Fruit fly (Drosophila melanogaster): ENCODE data around the gene CG17328.

The CG17328 gene

DNA sequence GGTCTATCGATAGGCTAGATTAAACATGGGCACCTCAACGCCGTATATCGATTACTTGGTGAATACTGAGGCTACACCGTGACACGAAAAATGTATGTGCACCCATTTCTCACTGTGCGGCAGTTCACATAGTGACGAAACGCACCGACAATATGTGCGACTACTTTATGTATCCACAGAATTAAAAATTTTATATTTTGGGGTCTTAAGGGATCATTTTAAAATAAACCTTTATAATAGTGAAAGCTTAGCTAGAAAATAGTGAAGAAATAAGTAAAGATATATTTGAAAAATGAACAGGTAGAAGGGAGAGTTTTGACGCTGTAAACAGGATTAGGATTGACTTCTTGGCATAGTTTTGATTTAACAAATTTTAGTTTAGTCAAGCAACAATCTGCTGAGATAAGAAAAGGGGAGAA lies 29.4 kb downstream of the CG17328 start, which contains the start of gene mRpL4 (continued):
- TF ChIP-seq CG11085 (GFP tag; IDR thresholded peaks at IDR 0.05) (0 out of 2 replicates have a peak, but pooled peaks have one; percentile 18), CG14860 (GFP tag; IDR thresholded peaks at IDR 0.05; ENCODE audit: partially characterized antibody) (peak; percentile 99), CG1529 (GFP tag; optimal IDR thresholded peaks at IDR 0.05) (no peak), zfh2 (GFP tag; optimal IDR thresholded peaks at IDR 0.05) (peak; percentile 85), CG10267 (tag; optimal IDR thresholded peaks at IDR 0.05) (peak; percentile 67), cato (GFP tag; optimal IDR thresholded peaks at IDR 0.05; ENCODE audit: borderline replicate concordance) (peak; percentile 50), CG6272 (GFP tag; IDR thresholded peaks at IDR 0.05) (peak; percentile 74), z (GFP tag; IDR thresholded peaks at IDR 0.05) (no peak), CG3281 (GFP tag; optimal IDR thresholded peaks at IDR 0.05) (no peak), Fer3 (tag; optimal IDR thresholded peaks at IDR 0.05) (peak; percentile 54), bbx (GFP tag; IDR thresholded peaks at IDR 0.05; ENCODE audit: partially characterized antibody) (peak; percentile 99), danr (GFP tag; IDR thresholded peaks at IDR 0.05) (no peak), exex (tag; optimal IDR thresholded peaks at IDR 0.05) (no peak), chn (GFP tag; optimal IDR thresholded peaks at IDR 0.05) (peak; percentile 80), CG10654 (GFP tag; optimal IDR thresholded peaks at IDR 0.05) (peak; percentile 69), CG8765 (GFP tag; IDR thresholded peaks at IDR 0.05) (peak; percentile 34; the same call in 1 of the 2 replicates), row (GFP tag; IDR thresholded peaks at IDR 0.05) (peak; percentile 93), dati (GFP tag; IDR thresholded peaks at IDR 0.05) (no peak), CG3163 (GFP tag; optimal IDR thresholded peaks at IDR 0.05) (peak; percentile 58), nmo (GFP tag; optimal IDR thresholded peaks at IDR 0.05) (peak; percentile 67), CG5245 (GFP tag; optimal IDR thresholded peaks at IDR 0.05) (peak; percentile 41), Camta (GFP tag; optimal IDR thresholded peaks at IDR 0.05) (peak; percentile 80), ftz-f1 (GFP tag; optimal IDR thresholded peaks at IDR 0.05) (no peak), CG14965 (GFP tag; optimal IDR thresholded peaks at IDR 0.05; ENCODE audit: borderline replicate concordance) (no peak), otp (GFP tag; IDR thresholded peaks at IDR 0.05) (0 out of 3 replicates have a peak, but pooled peaks have one; percentile 33), CG31224 (GFP tag; IDR thresholded peaks at IDR 0.05) (peak; percentile 66), CG15601 (tag; optimal IDR thresholded peaks at IDR 0.05) (peak; percentile 32), PHDP (tag; optimal IDR thresholded peaks at IDR 0.05) (no peak), twi (tag; optimal IDR thresholded peaks at IDR 0.05) (peak; percentile 25), CG7987 (GFP tag; optimal IDR thresholded peaks at IDR 0.05) (peak; percentile 8), crp (GFP tag; optimal IDR thresholded peaks at IDR 0.05) (peak in 1 of 2 experiments; percentile 31), CG11456 (GFP tag; IDR thresholded peaks at IDR 0.05) (no peak; the same call in 2 of the 3 replicates), Oli (tag; optimal IDR thresholded peaks at IDR 0.05) (peak; percentile 17), Drgx (GFP tag; IDR thresholded peaks at IDR 0.05) (no peak; the same call in 1 of the 2 replicates), Trl (optimal IDR thresholded peaks at IDR 0.05) (no peak), Trl (GFP tag; optimal IDR thresholded peaks at IDR 0.05) (peak; percentile 83), stwl (tag; optimal IDR thresholded peaks at IDR 0.05) (peak; percentile 82), Bdp1 (GFP tag; optimal IDR thresholded peaks at IDR 0.05) (peak; percentile 62), onecut (GFP tag; IDR thresholded peaks at IDR 0.05) (0 out of 2 replicates have a peak, but pooled peaks have one; percentile 23), CG4617 (GFP tag; optimal IDR thresholded peaks at IDR 0.05; ENCODE audit: borderline replicate concordance) (peak; percentile 89), Atf3 (GFP tag; optimal IDR thresholded peaks at IDR 0.05) (peak; percentile 68), gfzf (GFP tag; optimal IDR thresholded peaks at IDR 0.05) (peak; percentile 18), Spps (tag; optimal IDR thresholded peaks at IDR 0.05) (no peak), ro (GFP tag; IDR thresholded peaks at IDR 0.05) (no peak), rib (GFP tag; IDR thresholded peaks at IDR 0.05) (no peak), CG13624 (GFP tag; optimal IDR thresholded peaks at IDR 0.05) (peak; percentile 69), CG13123 (GFP tag; optimal IDR thresholded peaks at IDR 0.05) (peak; percentile 59), sd (tag; optimal IDR thresholded peaks at IDR 0.05) (no peak), Stat92E (GFP tag; optimal IDR thresholded peaks at IDR 0.05) (no peak), HmgZ (tag; optimal IDR thresholded peaks at IDR 0.05) (peak; percentile 81), Ravus (GFP tag; IDR thresholded peaks at IDR 0.05) (no peak)

All from whole organism, embryonic.